Fruit fly (Drosophila melanogaster) S2 (cell line): ENCODE results near the gene trbl.

Experiments used
- CG8478 ChIP-seq: fragments of >200 bp; optimal IDR thresholded peaks from 2 replicates; lab custom pipeline; 2018
- CTCF ChIP-seq, 2 experiments: fragments of >200 bp; optimal IDR thresholded peaks; 2 replicates each; lab custom pipeline; 2018

DNA sequence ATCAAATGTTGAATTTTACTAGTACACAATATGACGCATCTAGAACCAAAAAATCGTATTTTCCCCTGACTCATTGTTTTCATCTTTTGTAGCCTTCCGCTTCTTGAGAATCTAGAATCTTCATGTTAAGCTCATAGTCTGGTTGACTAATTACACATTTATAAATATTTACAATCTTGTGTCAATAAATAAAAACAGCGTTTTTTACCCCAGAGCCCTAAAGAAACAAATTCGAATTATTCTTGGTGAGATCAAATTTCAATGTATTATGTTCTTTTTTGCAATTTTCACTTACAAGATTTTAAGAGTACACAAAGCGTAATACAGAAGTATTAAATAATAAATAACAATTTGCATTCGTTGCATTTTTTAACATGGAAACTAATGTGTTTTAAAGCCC is 5.4 kb downstream of the trbl start:
- TF ChIP-seq CG8478 (lab: Kevin White, UChicago): no peak
- TF ChIP-seq CTCF (optimal IDR thresholded peaks at IDR 0.05; lab: Kevin White, UChicago): no peak
